Fruit fly (Drosophila melanogaster): ENCODE data around the gene pad.

Gene pad

dm6 chr3R:16331809-16332343, 10.2 kb upstream of the pad start (continued):
- TF ChIP-seq CG32772 (GFP tag; IDR thresholded peaks at IDR 0.05) = 0 out of 2 replicates have a peak, but pooled peaks have one; percentile 21
- peak; percentile 50 for TF ChIP-seq CG12744 (GFP tag; optimal IDR thresholded peaks at IDR 0.05)
- peak; percentile 74 for TF ChIP-seq caup (GFP tag; optimal IDR thresholded peaks at IDR 0.05; ENCODE audit: severe bottlenecking)
- no peak for TF ChIP-seq abd-A (tag; optimal IDR thresholded peaks at IDR 0.05)
- TF ChIP-seq CG11504 (tag; optimal IDR thresholded peaks at IDR 0.05) = no peak
- no peak for TF ChIP-seq Dfd (GFP tag; optimal IDR thresholded peaks at IDR 0.05)
- peak; percentile 52 for TF ChIP-seq CG3281 (GFP tag; optimal IDR thresholded peaks at IDR 0.05)
- peak; percentile 62 for TF ChIP-seq HmgZ (tag; optimal IDR thresholded peaks at IDR 0.05)
- TF ChIP-seq CG17829 (tag; optimal IDR thresholded peaks at IDR 0.05) = no peak
- no peak for TF ChIP-seq CG2199 (GFP tag; IDR thresholded peaks at IDR 0.05)
- no peak; the same call in 1 of the 2 replicates for TF ChIP-seq CG1024 (GFP tag; IDR thresholded peaks at IDR 0.05)
- peak; percentile 82 for TF ChIP-seq CG11398 (GFP tag; optimal IDR thresholded peaks at IDR 0.05)
- no peak for TF ChIP-seq CG14965 (GFP tag; optimal IDR thresholded peaks at IDR 0.05; ENCODE audit: borderline replicate concordance)
- no peak for TF ChIP-seq Dip3 (GFP tag; optimal IDR thresholded peaks at IDR 0.05)
- peak; percentile 56; the same call in 1 of the 2 replicates for TF ChIP-seq toy (GFP tag; IDR thresholded peaks at IDR 0.05)
- TF ChIP-seq tio (GFP tag; optimal IDR thresholded peaks at IDR 0.05) = peak; percentile 64
- no peak for TF ChIP-seq ssp (GFP tag; IDR thresholded peaks at IDR 0.05)
- TF ChIP-seq CG8478 (optimal IDR thresholded peaks at IDR 0.05) = no peak
- no peak for TF ChIP-seq eve (GFP tag; optimal IDR thresholded peaks at IDR 0.05)
- TF ChIP-seq CG2202 (tag; optimal IDR thresholded peaks at IDR 0.05) = peak; percentile 88
- TF ChIP-seq slp2 (GFP tag; optimal IDR thresholded peaks at IDR 0.05) = peak; percentile 60
- no peak for TF ChIP-seq Mrtf (GFP tag; IDR thresholded peaks at IDR 0.05)
- TF ChIP-seq klu (GFP tag; IDR thresholded peaks at IDR 0.05) = 0 out of 2 replicates have a peak, but pooled peaks have one; percentile 24
- TF ChIP-seq CG3995 (GFP tag; optimal IDR thresholded peaks at IDR 0.05) = no peak
- no peak for TF ChIP-seq zen (tag; optimal IDR thresholded peaks at IDR 0.05)
- peak; percentile 67 for TF ChIP-seq schlank (tag; optimal IDR thresholded peaks at IDR 0.05)
- no peak for TF ChIP-seq lmd (GFP tag; IDR thresholded peaks at IDR 0.05)
- TF ChIP-seq Sox100B (GFP tag; optimal IDR thresholded peaks at IDR 0.05) = peak; percentile 35
- TF ChIP-seq CG14014 (GFP tag; IDR thresholded peaks at IDR 0.05) = peak; percentile 59; the same call in 1 of the 2 replicates
- no peak for TF ChIP-seq mld (GFP tag; IDR thresholded peaks at IDR 0.05; ENCODE audit: partially characterized antibody)
- 0 out of 3 replicates have a peak, but pooled peaks have one; percentile 34 for TF ChIP-seq sr (GFP tag; IDR thresholded peaks at IDR 0.05)
- no peak for TF ChIP-seq CG6654 (GFP tag; optimal IDR thresholded peaks at IDR 0.05)
- TF ChIP-seq unc-4 (GFP tag; IDR thresholded peaks at IDR 0.05; ENCODE audit: partially characterized antibody) = no peak
- TF ChIP-seq CG3726 (GFP tag; IDR thresholded peaks at IDR 0.05) = peak; percentile 70; the same call in 2 of the 3 replicates
- no peak for TF ChIP-seq jing (GFP tag; optimal IDR thresholded peaks at IDR 0.05)
- TF ChIP-seq ci (GFP tag; IDR thresholded peaks at IDR 0.05) = peak; percentile 80
- peak; percentile 34 for TF ChIP-seq Myb (GFP tag; optimal IDR thresholded peaks at IDR 0.05)
- TF ChIP-seq CG11093 (GFP tag; IDR thresholded peaks at IDR 0.05) = no peak
- no peak for TF ChIP-seq fd96Cb (tag; optimal IDR thresholded peaks at IDR 0.05)
- peak; percentile 62 for TF ChIP-seq Atf3 (GFP tag; optimal IDR thresholded peaks at IDR 0.05)
- peak; percentile 55 for TF ChIP-seq Hsf (GFP tag; optimal IDR thresholded peaks at IDR 0.05)
- TF ChIP-seq CG9609 (GFP tag; optimal IDR thresholded peaks at IDR 0.05) = peak; percentile 27
- TF ChIP-seq CG9876 (GFP tag; optimal IDR thresholded peaks at IDR 0.05) = no peak
- peak; percentile 14 for TF ChIP-seq Asciz (GFP tag; optimal IDR thresholded peaks at IDR 0.05)
- TF ChIP-seq Tbp (GFP tag; optimal IDR thresholded peaks at IDR 0.05) = no peak
- no peak for TF ChIP-seq CG7928 (GFP tag; optimal IDR thresholded peaks at IDR 0.05)
- peak; percentile 64 for TF ChIP-seq CG7556 (GFP tag; optimal IDR thresholded peaks at IDR 0.05)
- TF ChIP-seq CG6689 (GFP tag; IDR thresholded peaks at IDR 0.05) = no peak; the same call in 1 of the 2 replicates
- TF ChIP-seq CG10959 (GFP tag; IDR thresholded peaks at IDR 0.05) = no peak
- peak; percentile 36 for TF ChIP-seq CG17912 (GFP tag; optimal IDR thresholded peaks at IDR 0.05)
- peak; percentile 73 for TF ChIP-seq CG4328 (GFP tag; optimal IDR thresholded peaks at IDR 0.05)
